Worm (Caenorhabditis elegans): ENCODE measurements around the gene npr-1.

- TF ChIP-seq him-1 (tag; optimal IDR thresholded peaks at IDR 0.05): no peak
- TF ChIP-seq W03F9.2 (tag; optimal IDR thresholded peaks at IDR 0.05): no peak
Measured at ce11 chrX:4740630-4741029, 29.2 kb downstream of the npr-1 start.
